Worm (Caenorhabditis elegans): ENCODE measurements around the gene spig-3.

DNA sequence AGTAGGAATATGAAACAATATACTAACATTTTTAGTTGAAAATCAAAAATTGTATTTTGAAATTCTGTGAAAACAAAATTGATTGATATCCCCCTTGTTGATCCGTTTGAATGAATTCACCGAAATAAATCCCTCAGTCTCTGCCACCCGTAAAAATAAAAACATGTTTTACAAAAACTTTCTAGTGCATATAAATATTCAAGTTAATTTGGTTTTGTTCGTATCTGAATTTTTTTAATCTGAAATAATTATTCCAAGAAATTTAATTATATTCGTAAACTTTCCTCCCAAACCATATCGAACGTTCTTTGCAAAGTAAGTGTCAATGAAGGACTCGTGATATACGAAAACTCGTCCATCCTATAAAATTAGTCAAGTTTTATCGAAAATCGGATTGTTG lies 26.4 kb downstream of the spig-3 start, which contains the start of gene F40G12.6:
- TF ChIP-seq ceh-19 (GFP tag; optimal IDR thresholded peaks at IDR 0.05), result no peak
- TF ChIP-seq hlh-30 (tag; optimal IDR thresholded peaks at IDR 0.05; ENCODE audit: insufficient read depth), result no peak
- TF ChIP-seq ceh-6 (GFP tag; optimal IDR thresholded peaks at IDR 0.05), result no peak
- TF ChIP-seq ceh-30 (tag; optimal IDR thresholded peaks at IDR 0.05), result no peak
